Fruit fly (Drosophila melanogaster): Measurements from ENCODE around the gene RpS2.

Gene RpS2

dm6 chr2L:9912570-9913260 is 15.4 kb upstream of the RpS2 start, which contains the start of the genes Etl1 and Srp54:
Etl1 (minus strand) TSS chr2L:9912608.
Srp54 (plus strand) TSS chr2L:9912911.
- TF ChIP-seq CG8478 (optimal IDR thresholded peaks at IDR 0.05): no peak
- no peak for TF ChIP-seq CTCF (optimal IDR thresholded peaks at IDR 0.05)

dm6 chr2L:9911783-9912182 is 14.4 kb upstream of the RpS2 start:
- TF ChIP-seq CTCF (optimal IDR thresholded peaks at IDR 0.05) (no peak), CG8478 (optimal IDR thresholded peaks at IDR 0.05) (no peak)

dm6 chr2L:9908468-9908967 is 11.2 kb upstream of the RpS2 start, which contains the start of gene CG13124:
CG13124 (minus strand) TSS chr2L:9908633.
- no peak for TF ChIP-seq CG8478 (optimal IDR thresholded peaks at IDR 0.05)
- TF ChIP-seq CTCF (optimal IDR thresholded peaks at IDR 0.05): no peak

- no peak for TF ChIP-seq CTCF (optimal IDR thresholded peaks at IDR 0.05)
- TF ChIP-seq CG8478 (optimal IDR thresholded peaks at IDR 0.05): no peak
Measured at dm6 chr2L:9907320-9908256, 10.2 kb upstream of the RpS2 start.

- TF ChIP-seq CTCF (optimal IDR thresholded peaks at IDR 0.05): no peak
- no peak for TF ChIP-seq CG8478 (optimal IDR thresholded peaks at IDR 0.05)
Measured at dm6 chr2L:9906641-9907040, 9.3 kb upstream of the RpS2 start.

dm6 chr2L:9903028-9903427 is 5.7 kb upstream of the RpS2 start, which contains the start of gene Muc30E:
Muc30E (minus strand) TSS chr2L:9903128.
- TF ChIP-seq CG8478 (optimal IDR thresholded peaks at IDR 0.05): no peak
- no peak for TF ChIP-seq CTCF (optimal IDR thresholded peaks at IDR 0.05)

dm6 chr2L:9894871-9895364 is 2.4 kb downstream of the RpS2 start, which contains the start of gene Bka:
Bka (plus strand) TSS chr2L:9895287.
- TF ChIP-seq CG8478 (optimal IDR thresholded peaks at IDR 0.05) (no peak), CTCF (optimal IDR thresholded peaks at IDR 0.05) (no peak)

dm6 chr2L:9894193-9894592 is 3.2 kb downstream of the RpS2 start:
- no peak for TF ChIP-seq CTCF (optimal IDR thresholded peaks at IDR 0.05)
- TF ChIP-seq CG8478 (optimal IDR thresholded peaks at IDR 0.05): no peak

dm6 chr2L:9893183-9893582 is 4.2 kb downstream of the RpS2 start, which contains the start of gene mtDNA-helicase:
mtDNA-helicase (minus strand) TSS chr2L:9893446.
- TF ChIP-seq CTCF (optimal IDR thresholded peaks at IDR 0.05) (no peak), CG8478 (optimal IDR thresholded peaks at IDR 0.05) (no peak)

- TF ChIP-seq CG8478 (optimal IDR thresholded peaks at IDR 0.05) (no peak), CTCF (optimal IDR thresholded peaks at IDR 0.05) (no peak)
Measured at dm6 chr2L:9890576-9890975, 6.8 kb downstream of the RpS2 start, which contains the start of the genes CG34183 and CG4537. CG34183 (minus strand) TSS chr2L:9890772. CG4537 (plus strand) TSS chr2L:9890885.

- no peak for TF ChIP-seq CG8478 (optimal IDR thresholded peaks at IDR 0.05)
- TF ChIP-seq CTCF (optimal IDR thresholded peaks at IDR 0.05): peak; percentile 95 to 96
Measured at dm6 chr2L:9887856-9888269, 9.5 kb downstream of the RpS2 start, which contains the start of gene Fkbp59. Fkbp59 (plus strand) TSS chr2L:9888005.

- no peak for TF ChIP-seq CTCF (optimal IDR thresholded peaks at IDR 0.05)
- no peak for TF ChIP-seq CG8478 (optimal IDR thresholded peaks at IDR 0.05)
Measured at dm6 chr2L:9886086-9886485, 11.3 kb downstream of the RpS2 start, which contains the start of gene nAChRalpha6. nAChRalpha6 (minus strand) TSS chr2L:9886250.

dm6 chr2L:9882393-9882971 is 14.9 kb downstream of the RpS2 start:
- no peak for TF ChIP-seq CG8478 (optimal IDR thresholded peaks at IDR 0.05)

- TF ChIP-seq CG8478 (optimal IDR thresholded peaks at IDR 0.05) (no peak), CTCF (optimal IDR thresholded peaks at IDR 0.05) (no peak)
Measured at dm6 chr2L:9864337-9864736, 33.0 kb downstream of the RpS2 start.
